Worm (Caenorhabditis elegans) whole organism, L4 larva: ENCODE data around the gene svh-5.

Experiments used
- F37D6.2 ChIP-seq: sonication (generic microtip); optimal IDR thresholded peaks from 2 replicates; lab custom pipeline; 2016; ENCODE audit warnings: mild to moderate bottlenecking, missing genetic modification characterization, missing compliant biosample characterization
- F44E2.7 ChIP-seq: fragments of 200-800 bp; sonication (Bioruptor generic); IDR thresholded peaks from 2 replicates; pipeline ENCODE4 v2.1.2; 2022; ENCODE audit warnings: missing genetic modification characterization, missing compliant biosample characterization
- Y105C5A.15 ChIP-seq: fragments of 200-800 bp; sonication (Bioruptor generic); IDR thresholded peaks from 2 replicates; pipeline ENCODE4 v1.3.6; 2022; ENCODE audit warnings: missing genetic modification characterization, missing compliant biosample characterization
- Y48G9A.11 ChIP-seq: fragments of 200-800 bp; sonication (Bioruptor generic); IDR thresholded peaks from 2 replicates; pipeline ENCODE4 v1.3.6; 2022; ENCODE audit warnings: missing genetic modification reagents, missing genetic modification characterization, missing compliant biosample characterization
- Y5F2A.4 ChIP-seq: fragments of 200-800 bp; sonication (Bioruptor generic); optimal IDR thresholded peaks from 2 replicates; lab custom pipeline; 2018; ENCODE audit warnings: mild to moderate bottlenecking, missing genetic modification characterization, missing compliant biosample characterization
- ZK546.5 ChIP-seq, 2 experiments: sonication (generic microtip); optimal IDR thresholded peaks; 2 replicates each; lab custom pipeline; 2017; ENCODE audit warnings: missing biosample characterization in 2 of 2, missing genetic modification characterization in 2 of 2
- aha-1 ChIP-seq: fragments of 150-350 bp; peaks from one replicate; lab custom pipeline; 2014; ENCODE audit warnings: missing biosample characterization, missing genetic modification characterization
- ama-1 ChIP-seq: fragments of 150-350 bp; optimal IDR thresholded peaks from 2 replicates; lab custom pipeline; 2014; ENCODE audit warnings: inconsistent platforms, mixed read lengths
- arid-1 ChIP-seq: fragments of 200-800 bp; sonication (Bioruptor generic); conservative IDR thresholded peaks from 2 replicates; pipeline ENCODE4 v1.3.6; 2022; ENCODE audit warnings: missing genetic modification reagents, missing genetic modification characterization, missing compliant biosample characterization
- daf-12 ChIP-seq: fragments of 150-350 bp; optimal IDR thresholded peaks from 2 replicates; lab custom pipeline; 2014; ENCODE audit warnings: missing biosample characterization, missing genetic modification reagents, missing genetic modification characterization
- daf-19 ChIP-seq: fragments of 200-800 bp; sonication (Bioruptor generic); conservative IDR thresholded peaks from 2 replicates; pipeline ENCODE4 v1.3.6; 2022; ENCODE audit warnings: missing genetic modification characterization, missing compliant biosample characterization
- daf-8 ChIP-seq: fragments of 200-800 bp; sonication (Bioruptor generic); IDR thresholded peaks from 2 replicates; pipeline ENCODE4 v1.3.6; 2022; ENCODE audit warnings: missing genetic modification characterization, missing compliant biosample characterization
- dmd-6 ChIP-seq: fragments of 200-800 bp; sonication (Bioruptor generic); IDR thresholded peaks from 2 replicates; pipeline ENCODE4 v1.3.6; 2022; ENCODE audit warnings: missing genetic modification reagents, missing genetic modification characterization, missing compliant biosample characterization
- dmd-9 ChIP-seq: fragments of 200-800 bp; sonication (Bioruptor generic); IDR thresholded peaks from 2 replicates; pipeline ENCODE4 v1.3.6; 2022; ENCODE audit warnings: missing genetic modification reagents, missing genetic modification characterization, missing compliant biosample characterization
- hif-1 ChIP-seq, 2 experiments: sonication (generic microtip); optimal IDR thresholded peaks; 2 replicates each; lab custom pipeline; 2016 to 2017; ENCODE audit warnings: missing compliant biosample characterization in 2 of 2, missing genetic modification characterization in 2 of 2, missing genetic modification reagents in 2 of 2, missing genotype in 2 of 2, mild to moderate bottlenecking in 1 of 2
- lim-7 ChIP-seq: fragments of 200-800 bp; sonication (Bioruptor generic); IDR thresholded peaks from 2 replicates; pipeline ENCODE4 v1.3.6; 2022; ENCODE audit warnings: missing genetic modification characterization, missing compliant biosample characterization
- lin-1 ChIP-seq: fragments of 200-800 bp; sonication (Bioruptor generic); IDR thresholded peaks from 2 replicates; pipeline ENCODE4 v1.3.6; 2022; ENCODE audit warnings: missing genetic modification reagents, missing genetic modification characterization, missing compliant biosample characterization
- lin-13 ChIP-seq: fragments of 150-350 bp; optimal IDR thresholded peaks from 2 replicates; lab custom pipeline; 2014; ENCODE audit warnings: missing biosample characterization, missing genetic modification reagents, missing genetic modification characterization
- lin-29 ChIP-seq: fragments of 200-800 bp; sonication (Bioruptor generic); IDR thresholded peaks from 2 replicates; pipeline ENCODE4 v1.3.6; 2022; ENCODE audit warnings: missing genetic modification reagents, missing genetic modification characterization, missing compliant biosample characterization
- lin-39 ChIP-seq: fragments of 150-350 bp; optimal IDR thresholded peaks from 2 replicates; lab custom pipeline; 2014; ENCODE audit warnings: missing biosample characterization, missing genetic modification reagents, missing genetic modification characterization
- madf-5 ChIP-seq, 2 experiments: fragments of 200-800 bp; sonication (Bioruptor generic); IDR thresholded peaks; 2 replicates each; pipeline ENCODE4 v1.3.6; 2022; ENCODE audit warnings: missing compliant biosample characterization in 2 of 2, missing genetic modification characterization in 2 of 2
- mdl-1 ChIP-seq, 2 experiments: fragments of 150-350 bp in 1 of 2; sonication (generic microtip) in 1 of 2; optimal IDR thresholded peaks; 2 replicates each; lab custom pipeline; 2014 to 2017; ENCODE audit warnings: missing biosample characterization in 2 of 2, missing genetic modification characterization in 2 of 2
- mdt-29 ChIP-seq: fragments of 200-800 bp; sonication (Bioruptor generic); IDR thresholded peaks from 2 replicates; pipeline ENCODE4 v1.3.6; 2022; ENCODE audit warnings: missing genetic modification reagents, missing genetic modification characterization, missing compliant biosample characterization
- mxl-3 ChIP-seq: fragments of 200-800 bp; sonication (Bioruptor generic); optimal IDR thresholded peaks from 2 replicates; lab custom pipeline; 2018; ENCODE audit warnings: mild to moderate bottlenecking, missing genetic modification characterization, missing compliant biosample characterization
- nhr-10 ChIP-seq: fragments of 150-350 bp; optimal IDR thresholded peaks from 2 replicates; lab custom pipeline; 2014; ENCODE audit warnings: missing biosample characterization, missing genetic modification characterization
- nhr-11 ChIP-seq: fragments of 150-350 bp; optimal IDR thresholded peaks from 2 replicates; lab custom pipeline; 2014; ENCODE audit warnings: missing biosample characterization, missing genetic modification characterization
- nhr-111 ChIP-seq: fragments of 200-800 bp; sonication (Bioruptor generic); optimal IDR thresholded peaks from 2 replicates; lab custom pipeline; 2018; ENCODE audit warnings: mild to moderate bottlenecking, missing genetic modification characterization, missing compliant biosample characterization
- nhr-25 ChIP-seq: sonication (generic microtip); optimal IDR thresholded peaks from 2 replicates; lab custom pipeline; 2017; ENCODE audit warnings: missing genetic modification characterization, mild to moderate bottlenecking, missing compliant biosample characterization, antibody characterized with exemption, moderate library complexity, borderline replicate concordance; ENCODE audit not compliant: insufficient read depth
- nhr-28 ChIP-seq: fragments of 150-350 bp; optimal IDR thresholded peaks from 2 replicates; lab custom pipeline; 2014; ENCODE audit warnings: missing biosample characterization, missing genetic modification characterization
- nhr-42 ChIP-seq: fragments of 200-800 bp; sonication (Bioruptor generic); IDR thresholded peaks from 2 replicates; pipeline ENCODE4 v1.3.6; 2022; ENCODE audit warnings: missing genetic modification characterization, missing compliant biosample characterization
- nhr-76 ChIP-seq: fragments of 150-350 bp; optimal IDR thresholded peaks from 2 replicates; lab custom pipeline; 2014; ENCODE audit warnings: missing biosample characterization, missing genetic modification characterization
- nhr-77 ChIP-seq: fragments of 150-350 bp; optimal IDR thresholded peaks from 2 replicates; lab custom pipeline; 2014; ENCODE audit warnings: missing biosample characterization, missing genetic modification characterization
- pqm-1 ChIP-seq: sonication (generic microtip); optimal IDR thresholded peaks from 2 replicates; lab custom pipeline; 2017; ENCODE audit warnings: missing biosample characterization, missing genetic modification characterization
- rbr-2 ChIP-seq: sonication (generic microtip); optimal IDR thresholded peaks from 2 replicates; lab custom pipeline; 2016; ENCODE audit warnings: missing genotype, missing genetic modification characterization, missing compliant biosample characterization
- set-16 ChIP-seq: fragments of 200-800 bp; sonication (Bioruptor generic); IDR thresholded peaks from 2 replicates; pipeline ENCODE4 v1.3.6; 2022; ENCODE audit warnings: missing genetic modification reagents, missing genetic modification characterization, missing compliant biosample characterization
- skn-1 ChIP-seq: fragments of 150-350 bp; optimal IDR thresholded peaks from 2 replicates; lab custom pipeline; 2014; ENCODE audit warnings: missing biosample characterization, missing genetic modification characterization
- snpc-1.2 ChIP-seq: fragments of 200-800 bp; sonication (Bioruptor generic); IDR thresholded peaks from 2 replicates; pipeline ENCODE4 v1.3.6; 2022; ENCODE audit warnings: missing genetic modification reagents, missing genetic modification characterization, missing compliant biosample characterization
- spr-3 ChIP-seq: fragments of 200-800 bp; sonication (Bioruptor generic); optimal IDR thresholded peaks from 2 replicates; lab custom pipeline; 2018; ENCODE audit warnings: mild to moderate bottlenecking, missing genetic modification characterization, missing compliant biosample characterization
- tra-1 ChIP-seq: fragments of 200-800 bp; sonication (Bioruptor generic); IDR thresholded peaks from 2 replicates; pipeline ENCODE4 v1.3.6; 2022; ENCODE audit warnings: missing genetic modification reagents, missing genetic modification characterization, missing compliant biosample characterization
- unc-130 ChIP-seq: sonication (generic microtip); optimal IDR thresholded peaks from 2 replicates; lab custom pipeline; 2016; ENCODE audit warnings: missing genetic modification reagents, missing genetic modification characterization, missing compliant biosample characterization
- unc-39 ChIP-seq: sonication (generic microtip); optimal IDR thresholded peaks from 2 replicates; lab custom pipeline; 2017; ENCODE audit warnings: missing biosample characterization, missing genetic modification characterization
- unc-62 ChIP-seq, 3 experiments: fragments of 150-350 bp in 1 of 3; sonication (generic microtip); optimal IDR thresholded peaks in 2 of 3; peaks in 1 of 3; 1 replicate in 1 of 3; 2 replicates in 2 of 3; lab custom pipeline; 2014 to 2017; ENCODE audit warnings: missing biosample characterization in 3 of 3, missing genetic modification characterization in 3 of 3, missing genetic modification reagents in 3 of 3, missing genotype in 1 of 3
- zip-11 ChIP-seq: fragments of 200-800 bp; sonication (Bioruptor generic); IDR thresholded peaks from 2 replicates; pipeline ENCODE4 v1.3.6; 2022; ENCODE audit warnings: missing genetic modification characterization, missing compliant biosample characterization

svh-5 gene

ce11 chrX:15327238-15327637 is 50.4 kb downstream of the svh-5 start:
- no peak for TF ChIP-seq Y5F2A.4 (GFP tag; lab: Kevin White, UChicago)
- TF ChIP-seq nhr-10 (tag; lab: Kevin White, UChicago): no peak
- TF ChIP-seq dmd-9 (GFP tag; lab: Robert Waterston, UW): no peak
- TF ChIP-seq nhr-77 (tag; lab: Kevin White, UChicago): no peak
- TF ChIP-seq madf-5 (GFP tag; IDR thresholded peaks at IDR 0.05; lab: Robert Waterston, UW): no peak
- no peak for TF ChIP-seq tra-1 (GFP tag; lab: Robert Waterston, UW)
- TF ChIP-seq nhr-42 (GFP tag; lab: Robert Waterston, UW): no peak
- no peak for TF ChIP-seq arid-1 (GFP tag; lab: Robert Waterston, UW)
- no peak for TF ChIP-seq nhr-76 (tag; lab: Kevin White, UChicago)
- TF ChIP-seq nhr-11 (tag; lab: Kevin White, UChicago): no peak
- TF ChIP-seq lin-1: no peak
- TF ChIP-seq aha-1 (tag; lab: Kevin White, UChicago): peak; percentile 81
- no peak for TF ChIP-seq unc-62 (GFP tag; optimal IDR thresholded peaks at IDR 0.05 in 1 of 2; lab: Kevin White, UChicago)
- no peak for TF ChIP-seq unc-62 (tag; optimal IDR thresholded peaks at IDR 0.05; lab: Kevin White, UChicago)
- TF ChIP-seq unc-130 (GFP tag; lab: Kevin White, UChicago): no peak
- TF ChIP-seq skn-1 (tag; lab: Kevin White, UChicago): no peak
- no peak for TF ChIP-seq F44E2.7 (GFP tag; lab: Robert Waterston, UW)
- no peak for TF ChIP-seq rbr-2
- no peak for TF ChIP-seq mdt-29 (GFP tag; lab: Robert Waterston, UW)
- no peak for TF ChIP-seq Y105C5A.15 (GFP tag; lab: Robert Waterston, UW)
- TF ChIP-seq spr-3 (GFP tag; lab: Kevin White, UChicago): no peak
- no peak for TF ChIP-seq F37D6.2 (tag; lab: Kevin White, UChicago)
- TF ChIP-seq dmd-6 (GFP tag; lab: Robert Waterston, UW): no peak
- no peak for TF ChIP-seq snpc-1.2 (GFP tag; lab: Robert Waterston, UW)
- no peak for TF ChIP-seq lin-29 (GFP tag; lab: Robert Waterston, UW)
- TF ChIP-seq daf-19 (GFP tag; lab: Robert Waterston, UW): no peak
- TF ChIP-seq unc-39: no peak
- TF ChIP-seq mxl-3 (GFP tag; lab: Kevin White, UChicago): peak; percentile 73
- peak; percentile 58 for TF ChIP-seq nhr-28 (tag; lab: Kevin White, UChicago)
- no peak for TF ChIP-seq nhr-25
- TF ChIP-seq daf-8 (GFP tag; lab: Robert Waterston, UW): no peak
- no peak for TF ChIP-seq lim-7
- no peak for TF ChIP-seq ama-1
- peak in 1 of 2 experiments; percentile 43 for TF ChIP-seq mdl-1 (tag; optimal IDR thresholded peaks at IDR 0.05; lab: Kevin White, UChicago)
- TF ChIP-seq ZK546.5 (tag; optimal IDR thresholded peaks at IDR 0.05; lab: Kevin White, UChicago): no peak

- no peak for TF ChIP-seq daf-12 (tag; lab: Kevin White, UChicago)
- no peak for TF ChIP-seq zip-11 (GFP tag; lab: Robert Waterston, UW)
- no peak for TF ChIP-seq nhr-42 (GFP tag; lab: Robert Waterston, UW)
- no peak for TF ChIP-seq set-16 (GFP tag; lab: Robert Waterston, UW)
- TF ChIP-seq lin-13 (GFP tag; lab: Kevin White, UChicago): no peak
- no peak for TF ChIP-seq nhr-111 (GFP tag; lab: Kevin White, UChicago)
- TF ChIP-seq Y48G9A.11 (GFP tag; lab: Robert Waterston, UW): no peak
- TF ChIP-seq mdl-1 (tag; optimal IDR thresholded peaks at IDR 0.05; lab: Kevin White, UChicago): no peak
- TF ChIP-seq pqm-1: no peak
- TF ChIP-seq hif-1 (tag; optimal IDR thresholded peaks at IDR 0.05; lab: Kevin White, UChicago): no peak
- TF ChIP-seq lin-39 (tag; lab: Kevin White, UChicago): no peak
- no peak for TF ChIP-seq dmd-6 (GFP tag; lab: Robert Waterston, UW)
Observed at ce11 chrX:15325709-15326108, 51.9 kb downstream of the svh-5 start, which contains the start of gene Y15E3A.3. Y15E3A.3 (minus strand) TSS chrX:15325809.
